Worm (Caenorhabditis elegans) whole organism, mixed stage, embryonic: Measurements from ENCODE around the gene ptr-1.

Experiments used
- blmp-1 ChIP-seq: fragments of 150-350 bp; optimal IDR thresholded peaks from 2 replicates; lab custom pipeline; 2014; ENCODE audit warnings: missing biosample characterization, missing genetic modification characterization
- ces-1 ChIP-seq: fragments of 150-350 bp; optimal IDR thresholded peaks from 2 replicates; lab custom pipeline; 2014; ENCODE audit warnings: missing biosample characterization, missing genetic modification reagents, missing genetic modification characterization
- cnd-1 ChIP-seq: fragments of 200-800 bp; sonication (Bioruptor generic); optimal IDR thresholded peaks from 2 replicates; lab custom pipeline; 2018; ENCODE audit warnings: mild to moderate bottlenecking, missing genetic modification characterization, missing compliant biosample characterization
- elt-1 ChIP-seq: sonication (generic microtip); optimal IDR thresholded peaks from 2 replicates; lab custom pipeline; 2017; ENCODE audit warnings: missing genetic modification characterization, mild to moderate bottlenecking, missing compliant biosample characterization, antibody characterized with exemption, moderate library complexity, borderline replicate concordance; ENCODE audit not compliant: insufficient read depth
- elt-3 ChIP-seq: fragments of 150-350 bp; optimal IDR thresholded peaks from 2 replicates; lab custom pipeline; 2014; ENCODE audit warnings: missing biosample characterization, missing genetic modification characterization
- lin-13 ChIP-seq: fragments of 150-350 bp; optimal IDR thresholded peaks from 2 replicates; lab custom pipeline; 2014; ENCODE audit warnings: missing biosample characterization, missing genetic modification characterization
- lsy-2 ChIP-seq: fragments of 150-350 bp; optimal IDR thresholded peaks from 2 replicates; lab custom pipeline; 2014; ENCODE audit warnings: missing biosample characterization, missing genetic modification characterization
- nhr-76 ChIP-seq: sonication (generic microtip); optimal IDR thresholded peaks from 2 replicates; lab custom pipeline; 2017; ENCODE audit warnings: missing biosample characterization, missing genetic modification characterization
- pha-4 ChIP-seq: fragments of 150-350 bp; optimal IDR thresholded peaks from 2 replicates; lab custom pipeline; 2018; ENCODE audit warnings: missing biosample characterization, missing genetic modification reagents, missing genetic modification characterization
- sptf-1 ChIP-seq: sonication (generic microtip); optimal IDR thresholded peaks from 2 replicates; lab custom pipeline; 2017; ENCODE audit warnings: mild to moderate bottlenecking, missing genetic modification characterization, moderate library complexity, missing compliant biosample characterization
- unc-39 ChIP-seq: fragments of 150-350 bp; optimal IDR thresholded peaks from 2 replicates; lab custom pipeline; 2014; ENCODE audit warnings: missing biosample characterization, missing genetic modification characterization
- ztf-11 ChIP-seq: fragments of 150-350 bp; optimal IDR thresholded peaks from 2 replicates; lab custom pipeline; 2014; ENCODE audit warnings: missing biosample characterization, missing genetic modification characterization

ce11 chrV:9154772-9155171, 26.7 kb downstream of the ptr-1 start, which contains the start of gene B0222.5:
- no peak for TF ChIP-seq sptf-1 (tag; lab: Kevin White, UChicago)
- no peak for TF ChIP-seq ztf-11 (tag; lab: Kevin White, UChicago)
- TF ChIP-seq pha-4 (tag; lab: Kevin White, UChicago), result no peak
- no peak for TF ChIP-seq elt-1 (tag; lab: Kevin White, UChicago)
- TF ChIP-seq lsy-2 (tag; lab: Kevin White, UChicago), result no peak
- TF ChIP-seq blmp-1, result no peak
- no peak for TF ChIP-seq unc-39
- TF ChIP-seq cnd-1, result no peak
- no peak for TF ChIP-seq lin-13 (tag; lab: Kevin White, UChicago)
- TF ChIP-seq ces-1 (GFP tag; lab: Kevin White, UChicago), result no peak
- TF ChIP-seq nhr-76 (tag; lab: Kevin White, UChicago), result no peak
- no peak for TF ChIP-seq elt-3 (tag; lab: Kevin White, UChicago)
